Worm (Caenorhabditis elegans) whole organism, young adult: ENCODE measurements around the gene srt-22.
A peak's percentile ranks its signal among the peaks of the same experiment; 100 is the strongest.

Source experiments
- C17E4.6 ChIP-seq: fragments of 200-800 bp; sonication (Bioruptor generic); IDR thresholded peaks from 2 replicates; pipeline ENCODE4 v1.3.6; 2022; ENCODE audit warnings: missing genetic modification reagents, missing genetic modification characterization, missing compliant biosample characterization
- F33H1.4 ChIP-seq: fragments of 200-800 bp; sonication (Bioruptor generic); IDR thresholded peaks from 2 replicates; pipeline ENCODE4 v1.3.6; 2022; ENCODE audit warnings: missing genetic modification reagents, missing genetic modification characterization, missing compliant biosample characterization
- F37B4.10 ChIP-seq: fragments of 200-800 bp; sonication (Bioruptor generic); IDR thresholded peaks from 2 replicates; pipeline ENCODE4 v1.3.6; 2022; ENCODE audit warnings: missing genetic modification characterization, missing compliant biosample characterization
- F52B5.7 ChIP-seq: sonication (generic microtip); optimal IDR thresholded peaks from 2 replicates; lab custom pipeline; 2016; ENCODE audit warnings: mild to moderate bottlenecking, missing genetic modification characterization, missing compliant biosample characterization
- F55B11.4 ChIP-seq: sonication (generic microtip); optimal IDR thresholded peaks from 2 replicates; lab custom pipeline; 2016; ENCODE audit warnings: missing compliant biosample characterization, missing genetic modification characterization, borderline replicate concordance; ENCODE audit not compliant: insufficient read depth
- K11D2.4 ChIP-seq: fragments of 200-800 bp; sonication (Bioruptor generic); IDR thresholded peaks from 2 replicates; pipeline ENCODE4 v1.3.6; 2022; ENCODE audit warnings: missing genetic modification reagents, missing genetic modification characterization, missing compliant biosample characterization
- T26A5.8 ChIP-seq: sonication (generic microtip); optimal IDR thresholded peaks from 2 replicates; lab custom pipeline; 2016; ENCODE audit warnings: missing genetic modification characterization, missing compliant biosample characterization
- Y53F4B.3 ChIP-seq: fragments of 200-800 bp; sonication (Bioruptor generic); IDR thresholded peaks from 2 replicates; pipeline ENCODE4 v1.3.6; 2022; ENCODE audit warnings: missing genetic modification reagents, missing genetic modification characterization, missing compliant biosample characterization
- ZK185.1 ChIP-seq: sonication (generic microtip); optimal IDR thresholded peaks from 2 replicates; lab custom pipeline; 2016; ENCODE audit warnings: mild to moderate bottlenecking, missing genetic modification characterization, missing compliant biosample characterization; ENCODE audit not compliant: poor library complexity, severe bottlenecking
- aptf-3 ChIP-seq: fragments of 200-800 bp; sonication (Bioruptor generic); IDR thresholded peaks from 2 replicates; pipeline ENCODE4 v1.3.6; 2022; ENCODE audit warnings: missing genetic modification characterization, missing compliant biosample characterization
- athp-1 ChIP-seq: sonication (generic microtip); optimal IDR thresholded peaks from 2 replicates; lab custom pipeline; 2017; ENCODE audit warnings: mild to moderate bottlenecking, missing genetic modification characterization, missing compliant biosample characterization
- ceh-91 ChIP-seq: fragments of 200-800 bp; sonication (Bioruptor generic); IDR thresholded peaks from 2 replicates; pipeline ENCODE4 v1.3.6; 2022; ENCODE audit warnings: missing genetic modification reagents, missing genetic modification characterization, missing compliant biosample characterization
- chd-7 ChIP-seq: sonication (generic microtip); optimal IDR thresholded peaks from 2 replicates; lab custom pipeline; 2016; ENCODE audit warnings: mild to moderate bottlenecking, missing genetic modification characterization, moderate library complexity, missing compliant biosample characterization
- die-1 ChIP-seq: sonication (generic microtip); optimal IDR thresholded peaks from 2 replicates; lab custom pipeline; 2016; ENCODE audit warnings: missing genotype, mild to moderate bottlenecking, missing genetic modification characterization, missing compliant biosample characterization
- dpl-1 ChIP-seq: fragments of 150-350 bp; optimal IDR thresholded peaks from 2 replicates; lab custom pipeline; 2014; ENCODE audit warnings: missing biosample characterization, missing genetic modification reagents, missing genetic modification characterization
- efl-1 ChIP-seq: fragments of 150-350 bp; optimal IDR thresholded peaks from 2 replicates; lab custom pipeline; 2014; ENCODE audit warnings: missing biosample characterization, missing genetic modification reagents, missing genetic modification characterization
- hlh-26 ChIP-seq: fragments of 200-800 bp; sonication (Bioruptor generic); conservative IDR thresholded peaks from 2 replicates; pipeline ENCODE4 v1.3.6; 2022; ENCODE audit warnings: missing genetic modification reagents, missing genetic modification characterization, missing compliant biosample characterization
- hmg-20 ChIP-seq: fragments of 200-800 bp; sonication (Bioruptor generic); IDR thresholded peaks from 2 replicates; pipeline ENCODE4 v1.3.6; 2022; ENCODE audit warnings: missing genetic modification reagents, missing genetic modification characterization, missing compliant biosample characterization
- hsf-1 ChIP-seq: fragments of 200-800 bp; sonication (Bioruptor generic); IDR thresholded peaks from 2 replicates; pipeline ENCODE4 v1.3.6; 2022; ENCODE audit warnings: missing genetic modification reagents, missing genetic modification characterization, missing compliant biosample characterization
- let-526 ChIP-seq: fragments of 200-800 bp; sonication (Bioruptor generic); IDR thresholded peaks from 2 replicates; pipeline ENCODE4 v1.3.6; 2022; ENCODE audit warnings: missing genetic modification reagents, missing genetic modification characterization, missing compliant biosample characterization
- lin-26 ChIP-seq: fragments of 200-800 bp; sonication (Bioruptor generic); IDR thresholded peaks from 2 replicates; pipeline ENCODE4 v1.3.6; 2022; ENCODE audit warnings: missing genetic modification reagents, missing genetic modification characterization, missing compliant biosample characterization
- lsl-1 ChIP-seq: fragments of 200-800 bp; sonication (Bioruptor generic); optimal IDR thresholded peaks from 2 replicates; lab custom pipeline; 2018; ENCODE audit warnings: mild to moderate bottlenecking, missing genetic modification characterization, moderate library complexity, missing compliant biosample characterization
- lsy-27 ChIP-seq: sonication (generic microtip); optimal IDR thresholded peaks from 2 replicates; lab custom pipeline; 2017; ENCODE audit warnings: missing genetic modification characterization, mild to moderate bottlenecking, missing compliant biosample characterization, antibody characterized with exemption, missing genotype, borderline replicate concordance; ENCODE audit not compliant: insufficient read depth
- mel-28 ChIP-seq: sonication (generic microtip); optimal IDR thresholded peaks from 2 replicates; lab custom pipeline; 2016; ENCODE audit warnings: borderline replicate concordance, mild to moderate bottlenecking, missing genetic modification characterization, missing compliant biosample characterization
- nhr-120 ChIP-seq: fragments of 200-800 bp; sonication (Bioruptor generic); IDR thresholded peaks from 2 replicates; pipeline ENCODE4 v1.3.6; 2022; ENCODE audit warnings: missing genetic modification characterization, missing compliant biosample characterization
- nhr-80 ChIP-seq: sonication (generic microtip); optimal IDR thresholded peaks from 2 replicates; lab custom pipeline; 2016; ENCODE audit warnings: missing genetic modification characterization, missing compliant biosample characterization
- snpc-1.1 ChIP-seq: sonication (generic microtip); optimal IDR thresholded peaks from 2 replicates; lab custom pipeline; 2017; ENCODE audit warnings: missing genetic modification characterization, mild to moderate bottlenecking, missing compliant biosample characterization, antibody characterized with exemption, moderate library complexity, missing genotype, missing genetic modification reagents; ENCODE audit not compliant: insufficient read depth
- snpc-1.3 ChIP-seq: sonication (generic microtip); optimal IDR thresholded peaks from 2 replicates; lab custom pipeline; 2017; ENCODE audit warnings: missing genetic modification characterization, mild to moderate bottlenecking, missing compliant biosample characterization, antibody characterized with exemption, moderate library complexity, missing genotype, missing genetic modification reagents; ENCODE audit not compliant: insufficient read depth
- xnd-1 ChIP-seq: sonication (generic microtip); optimal IDR thresholded peaks from 2 replicates; lab custom pipeline; 2016; ENCODE audit warnings: missing genotype, missing genetic modification reagents, missing genetic modification characterization, missing compliant biosample characterization
- zim-3 ChIP-seq: sonication (generic microtip); optimal IDR thresholded peaks from 2 replicates; lab custom pipeline; 2017; ENCODE audit warnings: mild to moderate bottlenecking, missing genetic modification characterization, moderate library complexity, missing compliant biosample characterization

The srt-22 gene

DNA sequence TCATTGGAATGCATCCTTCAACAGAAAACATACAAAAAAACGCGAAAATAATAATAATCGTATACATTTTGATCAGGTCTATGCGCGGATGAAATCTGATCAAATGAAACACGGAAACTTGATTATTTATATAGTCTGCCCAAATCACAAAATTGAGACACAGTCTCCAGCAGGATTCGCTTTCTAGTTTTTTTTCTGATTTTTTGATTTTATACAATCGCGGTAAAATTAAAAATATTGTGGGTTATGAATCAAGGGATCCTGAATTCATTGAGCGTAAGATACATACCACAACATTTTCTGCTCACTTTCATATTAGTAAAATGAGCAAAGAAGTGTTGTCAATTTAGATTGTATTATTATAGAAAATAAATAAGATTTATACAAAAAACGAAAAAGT is 33.3 kb upstream of the srt-22 start, which contains the start of gene clec-230:
Gene clec-230, minus strand, starts transcription at position 101 of the 400 bp plus-strand sequence.
- TF ChIP-seq hsf-1 (no peak), snpc-1.3 (tag; lab: Kevin White, UChicago) (no peak)
- TF ChIP-seq, all 124 proteins: peak for 0

DNA sequence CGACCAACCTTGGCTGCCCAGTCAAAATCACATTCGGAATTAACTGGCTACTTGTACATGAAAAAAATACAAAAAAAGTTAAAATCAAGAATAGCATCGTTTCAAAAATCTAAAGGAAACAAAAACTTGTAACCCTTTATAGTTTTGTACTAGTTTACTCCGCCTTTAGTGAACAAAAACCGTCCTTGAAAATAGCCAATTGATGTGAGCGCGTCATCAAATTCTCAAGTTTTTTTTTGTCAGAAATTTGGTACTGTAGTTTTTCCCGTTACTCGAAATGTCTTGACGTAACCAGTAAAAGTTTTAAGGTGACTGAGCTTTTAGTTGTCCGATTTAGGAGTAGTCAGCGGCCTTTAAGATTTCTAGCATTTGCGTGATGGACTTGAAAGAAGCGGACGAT is 31.6 kb upstream of the srt-22 start, which contains the start of gene C29F3.3:
Gene C29F3.3, minus strand, starts transcription at position 101 of the 400 bp plus-strand sequence.
- TF ChIP-seq ceh-91 (GFP tag; lab: Robert Waterston, UW) (no peak), ZK185.1 (tag; lab: Kevin White, UChicago) (no peak), lin-26 (GFP tag; lab: Robert Waterston, UW) (no peak), lsl-1 (GFP tag; lab: Kevin White, UChicago) (no peak), hmg-20 (no peak), aptf-3 (no peak), F37B4.10 (GFP tag; lab: Robert Waterston, UW) (no peak), zim-3 (tag; lab: Kevin White, UChicago) (no peak), Y53F4B.3 (GFP tag; lab: Robert Waterston, UW) (no peak), let-526 (GFP tag; lab: Robert Waterston, UW) (no peak), lsy-27 (tag; lab: Kevin White, UChicago) (no peak), snpc-1.1 (tag; lab: Kevin White, UChicago) (no peak), athp-1 (tag; lab: Kevin White, UChicago) (no peak), F55B11.4 (no peak), mel-28 (tag; lab: Kevin White, UChicago) (no peak)
- TF ChIP-seq, all 124 proteins: peak for 0

DNA sequence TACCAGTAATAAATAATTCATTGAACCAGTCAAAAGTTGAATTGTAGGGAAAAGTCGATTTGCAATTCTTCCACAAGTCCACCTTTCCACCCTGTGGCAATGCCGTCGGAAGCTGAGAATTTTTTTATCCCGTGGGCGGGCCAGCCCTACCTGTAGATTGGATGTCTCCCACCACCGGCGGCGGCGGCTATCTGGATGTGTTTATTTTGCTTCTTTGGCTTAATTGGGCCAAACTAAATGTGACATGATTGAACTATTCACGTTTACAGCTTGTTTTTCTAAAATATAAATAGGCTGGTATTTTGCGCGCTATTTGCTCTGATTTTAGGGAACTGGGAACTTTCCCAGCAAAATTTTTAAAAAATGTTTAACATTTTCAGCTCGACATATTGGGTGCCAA is 28.8 kb upstream of the srt-22 start, which contains the start of gene wrt-8:
Gene wrt-8, minus strand, starts transcription at position 101 of the 400 bp plus-strand sequence.
- TF ChIP-seq nhr-120 (0 out of 2 replicates have a peak, but pooled peaks have one; percentile 11), let-526 (GFP tag; lab: Robert Waterston, UW) (no peak)

DNA sequence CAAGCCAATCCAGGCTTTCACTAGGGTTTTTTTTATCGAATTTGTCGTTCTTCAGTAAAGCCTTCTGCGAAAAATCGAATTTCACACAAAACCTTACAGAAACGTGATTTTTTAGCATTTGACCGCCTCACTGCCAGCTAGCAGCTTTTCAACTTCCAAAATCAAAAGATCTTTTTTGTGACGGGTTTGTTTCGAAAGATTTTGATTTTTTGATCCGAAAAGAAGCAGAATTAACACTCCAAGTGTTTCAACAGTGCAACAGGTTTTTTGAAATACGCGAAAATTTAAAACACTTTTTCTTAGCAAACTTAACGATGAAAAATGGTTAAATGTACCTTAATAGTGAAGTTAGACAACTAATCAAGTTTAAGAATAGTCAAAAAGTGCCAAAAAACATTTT is 25.7 kb upstream of the srt-22 start, which contains the start of gene clec-229:
Gene clec-229, minus strand, starts transcription at position 101 of the 400 bp plus-strand sequence.
- TF ChIP-seq dpl-1: no peak
- TF ChIP-seq K11D2.4 (GFP tag; lab: Robert Waterston, UW): no peak
- no peak for TF ChIP-seq athp-1 (tag; lab: Kevin White, UChicago)
- TF ChIP-seq T26A5.8 (tag; lab: Kevin White, UChicago): no peak
- no peak for TF ChIP-seq F52B5.7 (tag; lab: Kevin White, UChicago)
- no peak for TF ChIP-seq hlh-26
- TF ChIP-seq chd-7: no peak
- no peak for TF ChIP-seq F55B11.4
- TF ChIP-seq F33H1.4 (GFP tag; lab: Robert Waterston, UW): no peak
- TF ChIP-seq die-1: no peak
- TF ChIP-seq nhr-80 (tag; lab: Kevin White, UChicago): no peak
- TF ChIP-seq C17E4.6 (GFP tag; lab: Robert Waterston, UW): no peak

DNA sequence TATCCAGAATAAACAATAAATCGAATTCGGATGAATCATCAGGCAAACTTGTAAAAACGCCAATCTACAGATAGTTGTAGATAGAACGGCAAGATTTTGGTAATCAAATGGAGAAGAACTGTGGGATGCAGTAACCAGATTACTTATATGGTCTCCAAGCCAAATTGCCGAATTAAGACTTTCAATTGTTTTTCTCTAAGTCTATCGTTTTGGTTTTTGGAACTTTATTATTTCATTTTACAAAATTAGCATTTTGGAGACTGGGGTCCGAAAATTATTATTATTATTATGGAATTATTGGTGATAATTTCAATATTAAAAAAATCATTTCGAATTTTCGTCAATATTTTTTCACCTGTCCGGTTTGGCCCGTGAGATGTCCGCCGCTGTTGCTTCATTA is 23.6 kb upstream of the srt-22 start, which contains the start of gene clec-228:
Gene clec-228, minus strand, starts transcription at position 101 of the 400 bp plus-strand sequence.
- no peak for TF ChIP-seq lin-26 (GFP tag; lab: Robert Waterston, UW)
- TF ChIP-seq F37B4.10 (GFP tag; lab: Robert Waterston, UW): no peak
- TF ChIP-seq hsf-1: no peak
- TF ChIP-seq efl-1 (GFP tag; lab: Kevin White, UChicago): no peak
- TF ChIP-seq F52B5.7 (tag; lab: Kevin White, UChicago): no peak
- TF ChIP-seq xnd-1 (tag; lab: Kevin White, UChicago): no peak
- no peak for TF ChIP-seq mel-28 (tag; lab: Kevin White, UChicago)
